Worm (Caenorhabditis elegans) whole organism, early embryonic: ENCODE results near the gene F56B3.4.

Experiments
- aly-1 ChIP-seq: sonication (generic microtip); optimal IDR thresholded peaks from 2 replicates; lab custom pipeline; 2016; ENCODE audit warnings: missing genetic modification characterization, missing compliant biosample characterization
- ama-1 ChIP-seq: fragments of 150-350 bp; optimal IDR thresholded peaks from 2 replicates; lab custom pipeline; 2014
- ceh-13 ChIP-seq: fragments of 200-800 bp; sonication (Bioruptor generic); optimal IDR thresholded peaks from 2 replicates; lab custom pipeline; 2018; ENCODE audit warnings: mild to moderate bottlenecking, missing genetic modification characterization, missing compliant biosample characterization
- ets-7 ChIP-seq: sonication (generic microtip); optimal IDR thresholded peaks from 2 replicates; lab custom pipeline; 2016; ENCODE audit warnings: missing genotype, missing genetic modification characterization, missing compliant biosample characterization
- flt-1 ChIP-seq: fragments of 200-800 bp; sonication (Bioruptor generic); IDR thresholded peaks from 2 replicates; pipeline ENCODE4 v1.3.6; 2022; ENCODE audit warnings: missing genetic modification characterization, missing compliant biosample characterization
- hmg-4 ChIP-seq: fragments of 200-800 bp; sonication (Bioruptor generic); optimal IDR thresholded peaks from 2 replicates; lab custom pipeline; 2018; ENCODE audit warnings: mild to moderate bottlenecking, missing genetic modification characterization, missing compliant biosample characterization
- hnd-1 ChIP-seq: sonication (generic microtip); optimal IDR thresholded peaks from 2 replicates; lab custom pipeline; 2016; ENCODE audit warnings: missing genetic modification characterization, missing compliant biosample characterization
- pes-1 ChIP-seq: fragments of 200-800 bp; sonication (Bioruptor generic); IDR thresholded peaks from 2 replicates; pipeline ENCODE4 v1.3.6; 2022; ENCODE audit warnings: missing genetic modification reagents, missing genetic modification characterization, missing compliant biosample characterization
- scrt-1 ChIP-seq: fragments of 200-800 bp; sonication (Bioruptor generic); IDR thresholded peaks from 2 replicates; pipeline ENCODE4 v1.3.6; 2022; ENCODE audit warnings: missing genetic modification characterization, missing compliant biosample characterization
- tbx-11 ChIP-seq: fragments of 200-800 bp; sonication (Bioruptor generic); IDR thresholded peaks from 2 replicates; pipeline ENCODE4 v1.3.6; 2022; ENCODE audit warnings: missing genetic modification characterization, missing compliant biosample characterization
- tbx-37 ChIP-seq: fragments of 200-800 bp; sonication (Bioruptor generic); conservative IDR thresholded peaks from 2 replicates; pipeline ENCODE4 v1.3.6; 2022; ENCODE audit warnings: missing genetic modification reagents, missing genetic modification characterization, missing compliant biosample characterization
- tra-4 ChIP-seq: sonication (generic microtip); optimal IDR thresholded peaks from 2 replicates; lab custom pipeline; 2017; ENCODE audit warnings: missing genetic modification characterization, missing compliant biosample characterization

ce11 chrIV:842630-843029 lies 48.6 kb upstream of the F56B3.4 start:
- TF ChIP-seq tra-4 (tag; lab: Kevin White, UChicago) = no peak
- TF ChIP-seq ets-7 (tag; lab: Kevin White, UChicago) = no peak
- TF ChIP-seq ama-1 = no peak
- TF ChIP-seq aly-1 (tag; lab: Kevin White, UChicago) = peak; percentile 41
- TF ChIP-seq scrt-1 (GFP tag; lab: Robert Waterston, UW) = peak; percentile 76; the same call in 1 of the 2 replicates
- peak; percentile 52; the same call in 1 of the 2 replicates for TF ChIP-seq tbx-37 (GFP tag; lab: Robert Waterston, UW)
- peak; percentile 62 for TF ChIP-seq flt-1 (GFP tag; lab: Robert Waterston, UW)
- TF ChIP-seq tbx-11 = peak; percentile 76
- peak; percentile 45 for TF ChIP-seq hmg-4 (GFP tag; lab: Kevin White, UChicago)
- TF ChIP-seq hnd-1 (tag; lab: Kevin White, UChicago) = peak; percentile 51
- TF ChIP-seq pes-1 (GFP tag; lab: Robert Waterston, UW) = peak; percentile 75
- TF ChIP-seq ceh-13 (GFP tag; lab: Kevin White, UChicago) = peak; percentile 44
